Fruit fly (Drosophila melanogaster): ENCODE data around the gene HP1D3csd.

The HP1D3csd gene

dm6 chrX:19165144-19166011 is 24.6 kb upstream of the HP1D3csd start (continued):
- TF ChIP-seq CG33557 (GFP tag; optimal IDR thresholded peaks at IDR 0.05) (no peak), Ets97D (GFP tag; optimal IDR thresholded peaks at IDR 0.05) (no peak), kni (GFP tag; optimal IDR thresholded peaks at IDR 0.05) (no peak), CG13624 (GFP tag; optimal IDR thresholded peaks at IDR 0.05) (no peak), B-H1 (GFP tag; IDR thresholded peaks at IDR 0.05) (no peak), nerfin-2 (GFP tag; IDR thresholded peaks at IDR 0.05; ENCODE audit: partially characterized antibody) (no peak), shn (GFP tag; optimal IDR thresholded peaks at IDR 0.05) (no peak), Tbp (GFP tag; optimal IDR thresholded peaks at IDR 0.05) (no peak), CG12236 (GFP tag; optimal IDR thresholded peaks at IDR 0.05) (no peak), ken (GFP tag; IDR thresholded peaks at IDR 0.05) (no peak), CoRest (tag; optimal IDR thresholded peaks at IDR 0.05) (peak; percentile 19), dysf (GFP tag; IDR thresholded peaks at IDR 0.05) (peak; percentile 15; the same call in 1 of the 3 replicates), BEAF-32 (GFP tag; optimal IDR thresholded peaks at IDR 0.05) (no peak), sens (GFP tag) (peak; percentile 73), CG13287 (GFP tag; IDR thresholded peaks at IDR 0.05; ENCODE audit: partially characterized antibody) (no peak; the same call in 1 of the 2 replicates), row (GFP tag; IDR thresholded peaks at IDR 0.05) (peak; percentile 24), gcm2 (GFP tag; optimal IDR thresholded peaks at IDR 0.05) (no peak), repo (GFP tag; optimal IDR thresholded peaks at IDR 0.05) (no peak), CG12659 (GFP tag; optimal IDR thresholded peaks at IDR 0.05) (no peak), CG18764 (GFP tag; optimal IDR thresholded peaks at IDR 0.05) (no peak), trh (GFP tag; optimal IDR thresholded peaks at IDR 0.05) (no peak), grau (tag; optimal IDR thresholded peaks at IDR 0.05) (no peak), CG14014 (GFP tag; IDR thresholded peaks at IDR 0.05) (no peak), insv (GFP tag; optimal IDR thresholded peaks at IDR 0.05) (no peak), seq (GFP tag; IDR thresholded peaks at IDR 0.05) (peak; percentile 31; the same call in 1 of the 2 replicates), esg (GFP tag; conservative IDR thresholded peaks at IDR 0.05) (no peak), vfl (GFP tag; optimal IDR thresholded peaks at IDR 0.05) (no peak), CG14667 (GFP tag; IDR thresholded peaks at IDR 0.05) (peak; percentile 35; the same call in 1 of the 2 replicates), CG14965 (GFP tag; optimal IDR thresholded peaks at IDR 0.05; ENCODE audit: borderline replicate concordance) (no peak), usp (GFP tag; optimal IDR thresholded peaks at IDR 0.05) (no peak), CG17361 (GFP tag; IDR thresholded peaks at IDR 0.05) (0 out of 3 replicates have a peak, but pooled peaks have one; percentile 23), Bgb (GFP tag; IDR thresholded peaks at IDR 0.05; ENCODE audit: partially characterized antibody) (peak; percentile 13; the same call in 1 of the 2 replicates), CG12155 (GFP tag; optimal IDR thresholded peaks at IDR 0.05) (no peak), pan (optimal IDR thresholded peaks at IDR 0.05) (no peak), pan (GFP tag; optimal IDR thresholded peaks at IDR 0.05 in 1 of 2, IDR thresholded peaks at IDR 0.05 in 1 of 2) (no peak), tx (GFP tag; optimal IDR thresholded peaks at IDR 0.05) (no peak), D19B (GFP tag; optimal IDR thresholded peaks at IDR 0.05) (no peak), CG18262 (tag; optimal IDR thresholded peaks at IDR 0.05) (peak; percentile 6), Deaf1 (tag; optimal IDR thresholded peaks at IDR 0.05) (peak; percentile 43), CG12219 (GFP tag; optimal IDR thresholded peaks at IDR 0.05) (no peak), tap (tag; optimal IDR thresholded peaks at IDR 0.05) (no peak), corto (GFP tag; optimal IDR thresholded peaks at IDR 0.05) (no peak), cas (GFP tag; IDR thresholded peaks at IDR 0.05) (no peak), Mrtf (GFP tag; IDR thresholded peaks at IDR 0.05) (no peak), CG2678 (tag; optimal IDR thresholded peaks at IDR 0.05) (peak; percentile 36), CG10959 (GFP tag; IDR thresholded peaks at IDR 0.05) (no peak), CG17802 (tag; optimal IDR thresholded peaks at IDR 0.05) (no peak), oc (tag; optimal IDR thresholded peaks at IDR 0.05) (no peak), peb (GFP tag; IDR thresholded peaks at IDR 0.05) (no peak), CG8359 (GFP tag; optimal IDR thresholded peaks at IDR 0.05; ENCODE audit: borderline replicate concordance) (no peak)
